Fruit fly (Drosophila melanogaster) whole organism, pupa: Measurements from ENCODE around the gene Cp7Fc.
A peak's percentile ranks its signal among the peaks of the same experiment; 100 is the strongest.

Experiments used
- CG10348 ChIP-seq: fragments of 200-800 bp; sonication (Bioruptor generic); IDR thresholded peaks from 2 replicates; pipeline ENCODE4 v1.3.6; 2022; ENCODE audit warnings: missing biosample characterization, missing genetic modification characterization
- CG12605 ChIP-seq: fragments of 200-800 bp; sonication (Bioruptor generic); IDR thresholded peaks from 2 replicates; pipeline ENCODE4 v1.3.6; 2022; ENCODE audit warnings: missing biosample characterization, missing genetic modification characterization
- CG13204 ChIP-seq: fragments of 200-800 bp; sonication (Bioruptor generic); optimal IDR thresholded peaks from 2 replicates; lab custom pipeline; 2018; ENCODE audit warnings: missing biosample characterization, mild to moderate bottlenecking, missing genetic modification characterization, moderate library complexity
- CG14655 ChIP-seq: fragments of 200-800 bp; sonication (Bioruptor generic); optimal IDR thresholded peaks from 3 replicates; lab custom pipeline; 2017; ENCODE audit warnings: mild to moderate bottlenecking, missing biosample characterization, missing genetic modification reagents, missing genetic modification characterization
- CG15710 ChIP-seq: fragments of 200-800 bp; sonication (Bioruptor generic); optimal IDR thresholded peaks from 2 replicates; lab custom pipeline; 2018; ENCODE audit warnings: missing biosample characterization, mild to moderate bottlenecking, missing genetic modification characterization, moderate library complexity
- CG17806 ChIP-seq: fragments of 200-800 bp; sonication (Bioruptor generic); optimal IDR thresholded peaks from 2 replicates; lab custom pipeline; 2018; ENCODE audit warnings: missing biosample characterization, mild to moderate bottlenecking, missing genetic modification characterization, moderate library complexity
- CG32121 ChIP-seq: fragments of 200-800 bp; sonication (Bioruptor generic); IDR thresholded peaks from 2 replicates; pipeline ENCODE4 v1.3.6; 2022; ENCODE audit warnings: missing biosample characterization, missing genetic modification characterization
- CG34367 ChIP-seq: fragments of 200-800 bp; sonication (Bioruptor generic); optimal IDR thresholded peaks from 2 replicates; lab custom pipeline; 2018; ENCODE audit warnings: missing biosample characterization, mild to moderate bottlenecking, missing genetic modification characterization
- CG4496 ChIP-seq: fragments of 200-800 bp; sonication (Bioruptor generic); IDR thresholded peaks from 3 replicates; pipeline ENCODE4 v1.3.6; 2022; ENCODE audit warnings: missing biosample characterization, missing genetic modification characterization
- CG8159 ChIP-seq: fragments of 200-800 bp; sonication (Bioruptor generic); optimal IDR thresholded peaks from 3 replicates; lab custom pipeline; 2018; ENCODE audit warnings: missing biosample characterization, mild to moderate bottlenecking, missing genetic modification characterization, moderate library complexity
- CG8301 ChIP-seq: fragments of 200-800 bp; sonication (Bioruptor generic); optimal IDR thresholded peaks from 2 replicates; lab custom pipeline; 2018; ENCODE audit warnings: missing biosample characterization, mild to moderate bottlenecking, missing genetic modification characterization
- CG9948 ChIP-seq: fragments of 200-800 bp; sonication (Bioruptor generic); optimal IDR thresholded peaks from 2 replicates; lab custom pipeline; 2018; ENCODE audit warnings: missing biosample characterization, mild to moderate bottlenecking, missing genetic modification characterization, moderate library complexity
- D1 ChIP-seq: fragments of 200-800 bp; sonication (Bioruptor generic); optimal IDR thresholded peaks from 2 replicates; lab custom pipeline; 2018; ENCODE audit warnings: missing biosample characterization, mild to moderate bottlenecking, missing genetic modification characterization, moderate library complexity
- EcR ChIP-seq: fragments of 200-800 bp; sonication (Bioruptor generic); optimal IDR thresholded peaks from 3 replicates; lab custom pipeline; 2019; ENCODE audit warnings: missing biosample characterization, missing genetic modification characterization, mild to moderate bottlenecking, moderate library complexity, missing genetic modification reagents
- Ets98B ChIP-seq: fragments of 200-800 bp; sonication (Bioruptor generic); IDR thresholded peaks from 2 replicates; pipeline ENCODE4 v1.3.6; 2022; ENCODE audit warnings: missing biosample characterization, missing genetic modification characterization
- Pif1A ChIP-seq: fragments of 200-800 bp; sonication (Bioruptor generic); optimal IDR thresholded peaks from 3 replicates; lab custom pipeline; 2016; ENCODE audit warnings: missing biosample characterization, missing genetic modification characterization
- Pif1B ChIP-seq: fragments of 200-800 bp; sonication (Bioruptor generic); optimal IDR thresholded peaks from 3 replicates; lab custom pipeline; 2016; ENCODE audit warnings: missing biosample characterization, missing genetic modification characterization
- Snoo ChIP-seq: fragments of 200-800 bp; sonication (Bioruptor generic); optimal IDR thresholded peaks from 3 replicates; lab custom pipeline; 2017; ENCODE audit warnings: missing biosample characterization, mild to moderate bottlenecking, missing genetic modification characterization, inconsistent platforms
- fd96Ca ChIP-seq: fragments of 200-800 bp; sonication (Bioruptor generic); IDR thresholded peaks from 3 replicates; pipeline ENCODE4 v1.3.6; 2022; ENCODE audit warnings: missing biosample characterization, missing genetic modification characterization
- gl ChIP-seq: fragments of 200-800 bp; sonication (Bioruptor generic); optimal IDR thresholded peaks from 2 replicates; lab custom pipeline; 2018; ENCODE audit warnings: missing biosample characterization, mild to moderate bottlenecking, missing genetic modification characterization
- rn ChIP-seq: fragments of 200-800 bp; sonication (Bioruptor generic); IDR thresholded peaks from 2 replicates; pipeline ENCODE4 v1.3.6; 2022; ENCODE audit warnings: missing biosample characterization, missing genetic modification characterization

Cp7Fc gene

dm6 chrX:8452163-8452562 is 24.8 kb upstream of the Cp7Fc start:
- TF ChIP-seq CG9948 (tag; lab: Kevin White, UChicago) (no peak), CG8159 (tag; lab: Kevin White, UChicago) (no peak), CG4496 (GFP tag; lab: Robert Waterston, UW) (no peak), CG32121 (no peak), Pif1A (GFP tag; lab: Kevin White, UChicago) (no peak)

dm6 chrX:8455019-8455555 is 21.8 kb upstream of the Cp7Fc start, which contains the start of gene org-1:
Gene org-1 (minus strand): TSS chrX:8455069.
- peak; percentile 93 for TF ChIP-seq CG8159 (tag; lab: Kevin White, UChicago)
- peak; percentile 81 for TF ChIP-seq CG13204 (GFP tag; lab: Kevin White, UChicago)
- peak; percentile 72 for TF ChIP-seq Snoo (tag; lab: Kevin White, UChicago)
- TF ChIP-seq rn: peak; percentile 92
- TF ChIP-seq Pif1A (GFP tag; lab: Kevin White, UChicago): peak; percentile 89
- TF ChIP-seq CG8301 (tag; lab: Kevin White, UChicago): peak; percentile 89
- peak; percentile 94 for TF ChIP-seq CG12605
- peak; percentile 97 for TF ChIP-seq CG4496 (GFP tag; lab: Robert Waterston, UW)
- peak; percentile 81 for TF ChIP-seq CG10348 (GFP tag; lab: Robert Waterston, UW)
- peak; percentile 94 for TF ChIP-seq fd96Ca
- peak; percentile 86 for TF ChIP-seq Pif1B (GFP tag; lab: Kevin White, UChicago)
- TF ChIP-seq CG15710 (tag; lab: Kevin White, UChicago): peak; percentile 94
- peak; percentile 93 for TF ChIP-seq CG34367
- TF ChIP-seq D1: no peak
- TF ChIP-seq gl (tag; lab: Kevin White, UChicago): peak; percentile 86
- TF ChIP-seq CG17806 (tag; lab: Kevin White, UChicago): peak; percentile 93
- TF ChIP-seq Ets98B: peak; percentile 94
- peak; percentile 92 for TF ChIP-seq CG14655 (GFP tag; lab: Kevin White, UChicago)
- peak; percentile 93 for TF ChIP-seq CG9948 (tag; lab: Kevin White, UChicago)
- TF ChIP-seq CG32121: peak; percentile 90
- no peak for TF ChIP-seq EcR (GFP tag; lab: Kevin White, UChicago)

dm6 chrX:8457532-8457931 is 19.4 kb upstream of the Cp7Fc start, which contains the start of gene CG32713:
Gene CG32713 (minus strand): TSS chrX:8457632.
- TF ChIP-seq CG15710 (tag; lab: Kevin White, UChicago) (no peak), CG34367 (no peak), Ets98B (no peak), gl (tag; lab: Kevin White, UChicago) (no peak), Pif1B (GFP tag; lab: Kevin White, UChicago) (no peak), CG8159 (tag; lab: Kevin White, UChicago) (no peak), CG32121 (no peak), CG9948 (tag; lab: Kevin White, UChicago) (no peak), EcR (GFP tag; lab: Kevin White, UChicago) (no peak), fd96Ca (no peak)

- no peak for TF ChIP-seq CG15710 (tag; lab: Kevin White, UChicago)
- no peak for TF ChIP-seq CG9948 (tag; lab: Kevin White, UChicago)
- TF ChIP-seq CG13204 (GFP tag; lab: Kevin White, UChicago): no peak
- peak; percentile 35 for TF ChIP-seq gl (tag; lab: Kevin White, UChicago)
- TF ChIP-seq Pif1A (GFP tag; lab: Kevin White, UChicago): no peak
- TF ChIP-seq CG14655 (GFP tag; lab: Kevin White, UChicago): no peak
Observed at dm6 chrX:8459452-8460040, 17.4 kb upstream of the Cp7Fc start.

- TF ChIP-seq CG10348 (GFP tag; lab: Robert Waterston, UW): no peak
- TF ChIP-seq CG14655 (GFP tag; lab: Kevin White, UChicago): no peak
- TF ChIP-seq CG4496 (GFP tag; lab: Robert Waterston, UW): no peak
- no peak for TF ChIP-seq D1
- TF ChIP-seq Pif1A (GFP tag; lab: Kevin White, UChicago): no peak
- TF ChIP-seq CG12605: no peak
- TF ChIP-seq CG9948 (tag; lab: Kevin White, UChicago): no peak
- no peak for TF ChIP-seq Pif1B (GFP tag; lab: Kevin White, UChicago)
- TF ChIP-seq EcR (GFP tag; lab: Kevin White, UChicago): no peak
- no peak for TF ChIP-seq rn
- TF ChIP-seq CG34367: no peak
- TF ChIP-seq CG32121: no peak
- no peak for TF ChIP-seq CG15710 (tag; lab: Kevin White, UChicago)
- no peak for TF ChIP-seq gl (tag; lab: Kevin White, UChicago)
- no peak for TF ChIP-seq CG8301 (tag; lab: Kevin White, UChicago)
- no peak for TF ChIP-seq Ets98B
- TF ChIP-seq fd96Ca: no peak
- no peak for TF ChIP-seq CG17806 (tag; lab: Kevin White, UChicago)
- no peak for TF ChIP-seq Snoo (tag; lab: Kevin White, UChicago)
- no peak for TF ChIP-seq CG8159 (tag; lab: Kevin White, UChicago)
Observed at dm6 chrX:8460232-8460631, 16.7 kb upstream of the Cp7Fc start.

dm6 chrX:8460686-8461085 is 16.2 kb upstream of the Cp7Fc start, which contains the start of gene CG15347:
Gene CG15347 (minus strand): TSS chrX:8460898.
- TF ChIP-seq CG4496 (GFP tag; lab: Robert Waterston, UW): no peak
- no peak for TF ChIP-seq fd96Ca
- no peak for TF ChIP-seq CG8301 (tag; lab: Kevin White, UChicago)
- no peak for TF ChIP-seq CG13204 (GFP tag; lab: Kevin White, UChicago)
- TF ChIP-seq gl (tag; lab: Kevin White, UChicago): no peak
- TF ChIP-seq Pif1A (GFP tag; lab: Kevin White, UChicago): no peak
- no peak for TF ChIP-seq CG12605
- TF ChIP-seq rn: no peak
- TF ChIP-seq Pif1B (GFP tag; lab: Kevin White, UChicago): no peak
- TF ChIP-seq CG32121: no peak
- TF ChIP-seq CG14655 (GFP tag; lab: Kevin White, UChicago): no peak
- TF ChIP-seq Ets98B: no peak
- no peak for TF ChIP-seq CG10348 (GFP tag; lab: Robert Waterston, UW)
- TF ChIP-seq CG17806 (tag; lab: Kevin White, UChicago): no peak
